Fruit fly (Drosophila melanogaster) whole organism, embryonic: Measurements from ENCODE around the gene RhoGEF4.

Experiments used
- Aef1 ChIP-seq: fragments of 200-800 bp; sonication (Bioruptor generic); IDR thresholded peaks from 3 replicates; pipeline ENCODE4 v1.3.6; 2022; ENCODE audit warnings: missing biosample characterization, missing genetic modification characterization
- CG10366 ChIP-seq: fragments of 200-800 bp; sonication (Bioruptor generic); IDR thresholded peaks from 2 replicates; pipeline ENCODE4 v1.3.6; 2022; ENCODE audit warnings: missing biosample characterization, missing genetic modification characterization
- CG10431 ChIP-seq: fragments of 200-800 bp; sonication (Bioruptor generic); optimal IDR thresholded peaks from 3 replicates; lab custom pipeline; 2018; ENCODE audit warnings: missing biosample characterization, mild to moderate bottlenecking, missing genetic modification characterization
- CG11560 ChIP-seq: fragments of 200-800 bp; sonication (Bioruptor generic); IDR thresholded peaks from 3 replicates; pipeline ENCODE4 v1.3.6; 2022; ENCODE audit warnings: missing biosample characterization, missing genetic modification characterization
- CG1647 ChIP-seq: fragments of 200-800 bp; sonication (Bioruptor generic); optimal IDR thresholded peaks from 3 replicates; lab custom pipeline; 2016; ENCODE audit warnings: missing biosample characterization, missing genetic modification characterization
- CG16815 ChIP-seq: fragments of 200-800 bp; sonication (Bioruptor generic); optimal IDR thresholded peaks from 3 replicates; lab custom pipeline; 2017; ENCODE audit warnings: missing biosample characterization, mild to moderate bottlenecking, missing genetic modification characterization
- CG17328 ChIP-seq: fragments of 200-800 bp; sonication (Bioruptor generic); IDR thresholded peaks from 2 replicates; pipeline ENCODE4 v1.3.6; 2022; ENCODE audit warnings: missing biosample characterization, missing genetic modification characterization
- CG17359 ChIP-seq: fragments of 200-800 bp; sonication (Bioruptor generic); optimal IDR thresholded peaks from 3 replicates; lab custom pipeline; 2018; ENCODE audit warnings: missing biosample characterization, mild to moderate bottlenecking, missing genetic modification characterization, moderate library complexity
- CG17612 ChIP-seq: fragments of 200-800 bp; sonication (Bioruptor generic); IDR thresholded peaks from 2 replicates; pipeline ENCODE4 v1.3.6; 2022; ENCODE audit warnings: missing biosample characterization, missing genetic modification characterization
- CG17802 ChIP-seq: fragments of 200-800 bp; sonication (Bioruptor generic); optimal IDR thresholded peaks from 2 replicates; lab custom pipeline; 2018; ENCODE audit warnings: missing biosample characterization, mild to moderate bottlenecking, missing genetic modification characterization, moderate library complexity
- CG2202 ChIP-seq: fragments of 200-800 bp; sonication (Bioruptor generic); optimal IDR thresholded peaks from 2 replicates; lab custom pipeline; 2018; ENCODE audit warnings: missing biosample characterization, mild to moderate bottlenecking, missing genetic modification characterization
- CG2678 ChIP-seq: fragments of 200-800 bp; sonication (Bioruptor generic); optimal IDR thresholded peaks from 3 replicates; lab custom pipeline; 2019; ENCODE audit warnings: missing biosample characterization, mild to moderate bottlenecking, missing genetic modification characterization, moderate library complexity
- CG2889 ChIP-seq: fragments of 200-800 bp; sonication (Bioruptor generic); IDR thresholded peaks from 3 replicates; pipeline ENCODE4 v1.3.6; 2022; ENCODE audit warnings: missing biosample characterization, missing genetic modification characterization
- CG3163 ChIP-seq: fragments of 200-800 bp; sonication (Bioruptor generic); optimal IDR thresholded peaks from 3 replicates; lab custom pipeline; 2016; ENCODE audit warnings: missing biosample characterization, missing genetic modification characterization
- CG33213 ChIP-seq: fragments of 200-800 bp; sonication (Bioruptor generic); optimal IDR thresholded peaks from 3 replicates; lab custom pipeline; 2016; ENCODE audit warnings: missing biosample characterization, missing genetic modification characterization
- CG3995 ChIP-seq: fragments of 200-800 bp; sonication (Bioruptor generic); optimal IDR thresholded peaks from 3 replicates; lab custom pipeline; 2016; ENCODE audit warnings: missing biosample characterization, missing genetic modification characterization
- CG6683 ChIP-seq: fragments of 200-800 bp; sonication (Bioruptor generic); optimal IDR thresholded peaks from 2 replicates; lab custom pipeline; 2017; ENCODE audit warnings: missing biosample characterization, mild to moderate bottlenecking, missing genetic modification characterization, missing genetic modification reagents
- CG7271 ChIP-seq: fragments of 200-800 bp; sonication (Bioruptor generic); optimal IDR thresholded peaks from 2 replicates; lab custom pipeline; 2018; ENCODE audit warnings: missing biosample characterization, mild to moderate bottlenecking, missing genetic modification characterization, moderate library complexity
- CG7987 ChIP-seq: fragments of 200-800 bp; sonication (Bioruptor generic); optimal IDR thresholded peaks from 2 replicates; lab custom pipeline; 2018; ENCODE audit warnings: missing biosample characterization, mild to moderate bottlenecking, missing genetic modification characterization, moderate library complexity
- CG8924 ChIP-seq: fragments of 200-800 bp; optimal IDR thresholded peaks from 3 replicates; lab custom pipeline; 2019; ENCODE audit warnings: missing biosample characterization, mild to moderate bottlenecking, missing genetic modification characterization, moderate library complexity
- D ChIP-seq, 2 experiments: fragments of 200-800 bp in 1 of 2; fragments of >200 bp in 1 of 2; sonication (Bioruptor generic) in 1 of 2; optimal IDR thresholded peaks; 2 replicates in 1 of 2; 3 replicates in 1 of 2; lab custom pipeline; 2017; ENCODE audit warnings: mild to moderate bottlenecking in 1 of 2, missing biosample characterization in 1 of 2, missing genetic modification characterization in 1 of 2, missing genetic modification reagents in 1 of 2
- Dip3 ChIP-seq: fragments of 200-800 bp; sonication (Bioruptor generic); optimal IDR thresholded peaks from 3 replicates; lab custom pipeline; 2016; ENCODE audit warnings: missing biosample characterization, missing genetic modification characterization
- Dll ChIP-seq: fragments of 200-800 bp; sonication (Bioruptor generic); IDR thresholded peaks from 4 replicates; pipeline ENCODE4 v1.3.6; 2022; ENCODE audit warnings: missing biosample characterization, missing genetic modification characterization; ENCODE audit not compliant: partially characterized antibody
- Dref ChIP-seq: fragments of 200-800 bp; sonication (Bioruptor generic); IDR thresholded peaks from 2 replicates; pipeline ENCODE4 v1.3.6; 2022; ENCODE audit warnings: missing biosample characterization, missing genetic modification characterization
- Ets65A ChIP-seq: fragments of 200-800 bp; sonication (Bioruptor generic); peaks from one replicate; lab custom pipeline; 2016; ENCODE audit warnings: missing biosample characterization, missing genetic modification characterization
- MESR4 ChIP-seq: fragments of 200-800 bp; sonication (Bioruptor generic); optimal IDR thresholded peaks from 2 replicates; lab custom pipeline; 2018; ENCODE audit warnings: missing biosample characterization, mild to moderate bottlenecking, missing genetic modification characterization, moderate library complexity
- Mes4 ChIP-seq: fragments of 200-800 bp; sonication (Bioruptor generic); optimal IDR thresholded peaks from 2 replicates; lab custom pipeline; 2016; ENCODE audit warnings: missing biosample characterization, missing genetic modification characterization
- NC2β ChIP-seq: fragments of 200-800 bp; sonication (Bioruptor generic); optimal IDR thresholded peaks from 2 replicates; lab custom pipeline; 2016; ENCODE audit warnings: missing biosample characterization, missing genetic modification characterization
- Rfx ChIP-seq: fragments of 200-800 bp; sonication (Bioruptor generic); IDR thresholded peaks from 2 replicates; pipeline ENCODE4 v1.3.6; 2022; ENCODE audit warnings: missing biosample characterization, missing genetic modification characterization
- Sry-β ChIP-seq: fragments of 200-800 bp; sonication (Bioruptor generic); optimal IDR thresholded peaks from 2 replicates; lab custom pipeline; 2018; ENCODE audit warnings: missing biosample characterization, mild to moderate bottlenecking, missing genetic modification characterization, moderate library complexity
- TFAM ChIP-seq: fragments of 200-800 bp; sonication (Bioruptor generic); optimal IDR thresholded peaks from 2 replicates; lab custom pipeline; 2017; ENCODE audit warnings: missing biosample characterization, missing genetic modification characterization, inconsistent platforms
- Usf ChIP-seq: fragments of 200-800 bp; sonication (Bioruptor generic); optimal IDR thresholded peaks from 2 replicates; lab custom pipeline; 2017; ENCODE audit warnings: missing genotype, missing biosample characterization, missing genetic modification characterization
- YL-1 ChIP-seq: fragments of 200-800 bp; sonication (Bioruptor generic); optimal IDR thresholded peaks from 3 replicates; lab custom pipeline; 2017; ENCODE audit warnings: missing biosample characterization, mild to moderate bottlenecking, missing genetic modification characterization
- amos ChIP-seq: fragments of 200-800 bp; sonication (Bioruptor generic); IDR thresholded peaks from 2 replicates; pipeline ENCODE4 v1.3.6; 2022; ENCODE audit warnings: missing biosample characterization, missing genetic modification characterization; ENCODE audit not compliant: partially characterized antibody
- aop ChIP-seq: fragments of 200-800 bp; sonication (Bioruptor generic); IDR thresholded peaks from 2 replicates; pipeline ENCODE4 v1.3.6; 2022; ENCODE audit warnings: missing biosample characterization, missing genetic modification characterization
- ap ChIP-seq: fragments of 200-800 bp; sonication (Bioruptor generic); IDR thresholded peaks from 2 replicates; pipeline ENCODE4 v1.3.6; 2022; ENCODE audit warnings: missing biosample characterization, missing genetic modification characterization
- bcd ChIP-seq: fragments of 200-800 bp; sonication (Bioruptor generic); optimal IDR thresholded peaks from 2 replicates; lab custom pipeline; 2017; ENCODE audit warnings: missing biosample characterization, mild to moderate bottlenecking, missing genetic modification characterization
- cas ChIP-seq: fragments of 200-800 bp; sonication (Bioruptor generic); IDR thresholded peaks from 2 replicates; pipeline ENCODE4 v1.3.6; 2022; ENCODE audit warnings: missing biosample characterization, missing genetic modification characterization
- ems ChIP-seq: fragments of 200-800 bp; sonication (Bioruptor generic); optimal IDR thresholded peaks from 3 replicates; lab custom pipeline; 2016; ENCODE audit warnings: missing biosample characterization, missing genetic modification characterization
- fd3F ChIP-seq: fragments of 200-800 bp; sonication (Bioruptor generic); optimal IDR thresholded peaks from 2 replicates; lab custom pipeline; 2018; ENCODE audit warnings: missing biosample characterization, mild to moderate bottlenecking, missing genetic modification characterization, moderate library complexity
- fd96Cb ChIP-seq: fragments of 200-800 bp; sonication (Bioruptor generic); optimal IDR thresholded peaks from 2 replicates; lab custom pipeline; 2018; ENCODE audit warnings: missing biosample characterization, mild to moderate bottlenecking, missing genetic modification characterization, moderate library complexity
- hb ChIP-seq: fragments of 200-800 bp; sonication (Bioruptor generic); IDR thresholded peaks from 3 replicates; pipeline ENCODE4 v1.3.6; 2022; ENCODE audit warnings: missing biosample characterization, missing genetic modification characterization; ENCODE audit not compliant: partially characterized antibody
- mam ChIP-seq: fragments of 200-800 bp; sonication (Bioruptor generic); optimal IDR thresholded peaks from 3 replicates; lab custom pipeline; 2016; ENCODE audit warnings: missing biosample characterization, missing genetic modification characterization
- nmo ChIP-seq: fragments of 200-800 bp; sonication (Bioruptor generic); optimal IDR thresholded peaks from 2 replicates; lab custom pipeline; 2018; ENCODE audit warnings: missing biosample characterization, mild to moderate bottlenecking, missing genetic modification characterization, moderate library complexity
- peb ChIP-seq: fragments of 200-800 bp; sonication (Bioruptor generic); IDR thresholded peaks from 2 replicates; pipeline ENCODE4 v1.3.6; 2022; ENCODE audit warnings: missing biosample characterization, missing genetic modification characterization
- sens-2 ChIP-seq: fragments of 200-800 bp; sonication (Bioruptor generic); IDR thresholded peaks from 2 replicates; pipeline ENCODE4 v1.3.6; 2022; ENCODE audit warnings: missing biosample characterization, missing genetic modification characterization
- seq ChIP-seq: fragments of 200-800 bp; sonication (Bioruptor generic); IDR thresholded peaks from 2 replicates; pipeline ENCODE4 v1.3.6; 2022; ENCODE audit warnings: missing biosample characterization, missing genetic modification characterization
- twi ChIP-seq: fragments of 200-800 bp; optimal IDR thresholded peaks from 2 replicates; lab custom pipeline; 2019; ENCODE audit warnings: missing biosample characterization, mild to moderate bottlenecking, missing genetic modification characterization, moderate library complexity
- wdn ChIP-seq: fragments of 200-800 bp; sonication (Bioruptor generic); IDR thresholded peaks from 2 replicates; pipeline ENCODE4 v1.3.6; 2022; ENCODE audit warnings: missing biosample characterization, missing genetic modification characterization

RhoGEF4 gene

DNA sequence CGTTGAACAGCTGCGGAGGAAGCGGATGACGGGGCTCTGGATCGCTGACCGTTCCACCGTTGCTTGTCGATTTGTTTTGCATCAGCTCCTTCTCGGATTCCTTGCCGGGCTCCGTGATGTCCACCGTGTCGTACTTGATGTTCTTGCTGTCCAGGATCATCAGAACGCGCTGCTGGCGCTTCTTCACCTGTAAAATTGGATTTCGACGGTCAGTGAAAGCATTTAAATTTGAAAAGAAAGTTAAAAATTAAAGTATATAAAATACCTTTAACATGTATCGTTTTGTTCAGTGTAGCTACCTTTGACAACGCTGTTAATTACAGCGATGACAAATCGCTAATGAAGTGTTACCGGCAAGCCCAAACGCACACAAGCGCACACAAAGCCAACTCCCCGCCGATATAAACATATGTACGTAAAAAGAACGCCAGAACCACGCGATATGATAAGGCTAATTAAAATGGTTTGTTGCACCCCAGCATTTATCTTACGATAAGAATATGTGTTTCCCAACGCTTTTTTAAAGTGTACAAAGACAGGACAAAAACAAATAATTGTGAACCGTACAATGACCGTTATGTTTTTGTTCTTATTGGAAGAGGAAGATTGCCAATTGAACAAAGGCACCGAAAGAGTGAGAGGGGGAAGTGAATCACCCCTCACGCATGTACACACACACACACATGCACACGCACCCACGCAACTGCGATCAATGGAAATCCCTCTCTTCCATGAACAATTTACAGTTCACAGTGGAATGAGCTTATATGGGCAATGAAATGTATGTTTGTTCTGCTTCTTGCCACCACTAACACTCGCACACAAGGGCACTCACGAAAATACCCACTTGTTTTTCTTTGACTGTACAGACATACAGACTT, 44.8 kb upstream of the RhoGEF4 start (continued):
- peak; percentile 31 for TF ChIP-seq ems
- TF ChIP-seq mam (GFP tag; lab: Kevin White, UChicago) = no peak
- peak; percentile 71 for TF ChIP-seq Ets65A (GFP tag; lab: Kevin White, UChicago)
- TF ChIP-seq Usf (GFP tag; lab: Kevin White, UChicago) = no peak
- no peak for TF ChIP-seq wdn (GFP tag; lab: Robert Waterston, UW)
- TF ChIP-seq twi (tag; lab: Kevin White, UChicago) = no peak
- no peak for TF ChIP-seq Aef1 (GFP tag; lab: Robert Waterston, UW)
- TF ChIP-seq seq (GFP tag; lab: Robert Waterston, UW) = no peak
- TF ChIP-seq CG2678 = peak; percentile 45
- TF ChIP-seq CG33213 (GFP tag; lab: Kevin White, UChicago) = no peak
- TF ChIP-seq peb = no peak
- TF ChIP-seq Dref (GFP tag; lab: Robert Waterston, UW) = no peak
- peak; percentile 27 for TF ChIP-seq bcd
- no peak for TF ChIP-seq Sry-β
- peak; percentile 33; the same call in 1 of the 2 replicates for TF ChIP-seq CG17328 (GFP tag; lab: Robert Waterston, UW)
- peak; percentile 42 for TF ChIP-seq CG8924 (tag; lab: Kevin White, UChicago)
- TF ChIP-seq CG10366 (GFP tag; lab: Robert Waterston, UW) = peak; percentile 40; the same call in 1 of the 2 replicates
- no peak for TF ChIP-seq fd3F (GFP tag; lab: Kevin White, UChicago)
- no peak for TF ChIP-seq Dll (GFP tag; lab: Robert Waterston, UW)
- 0 out of 2 replicates have a peak, but pooled peaks have one; percentile 17 for TF ChIP-seq sens-2 (GFP tag; lab: Robert Waterston, UW)
- TF ChIP-seq CG7987 = no peak
- no peak for TF ChIP-seq amos
- TF ChIP-seq D (optimal IDR thresholded peaks at IDR 0.05; lab: Kevin White, UChicago) = peak; percentile 84
- TF ChIP-seq D (GFP tag; optimal IDR thresholded peaks at IDR 0.05; lab: Kevin White, UChicago) = no peak
- no peak for TF ChIP-seq CG3995 (GFP tag; lab: Kevin White, UChicago)
- TF ChIP-seq TFAM (GFP tag; lab: Kevin White, UChicago) = no peak
- peak; percentile 65 for TF ChIP-seq Rfx (GFP tag; lab: Robert Waterston, UW)
- TF ChIP-seq aop (GFP tag; lab: Robert Waterston, UW) = no peak
- TF ChIP-seq Dip3 (GFP tag; lab: Kevin White, UChicago) = no peak
- no peak for TF ChIP-seq NC2β (GFP tag; lab: Kevin White, UChicago)
- TF ChIP-seq CG11560 = no peak
- no peak for TF ChIP-seq CG2202 (tag; lab: Kevin White, UChicago)
- peak; percentile 24 for TF ChIP-seq nmo (GFP tag; lab: Kevin White, UChicago)
- no peak for TF ChIP-seq CG6683 (GFP tag; lab: Kevin White, UChicago)
- TF ChIP-seq CG16815 = no peak
- no peak for TF ChIP-seq CG3163 (GFP tag; lab: Kevin White, UChicago)
- TF ChIP-seq ap = no peak
- TF ChIP-seq CG2889 (GFP tag; lab: Robert Waterston, UW) = peak; percentile 36; the same call in 1 of the 3 replicates
- TF ChIP-seq CG17802 (tag; lab: Kevin White, UChicago) = no peak
- no peak for TF ChIP-seq cas (GFP tag; lab: Robert Waterston, UW)
- TF ChIP-seq CG17612 (GFP tag; lab: Robert Waterston, UW) = no peak
- TF ChIP-seq CG10431 = peak; percentile 1
- no peak for TF ChIP-seq hb (GFP tag; lab: Robert Waterston, UW)
- TF ChIP-seq Mes4 (GFP tag; lab: Kevin White, UChicago) = no peak
- TF ChIP-seq fd96Cb = peak; percentile 29
- TF ChIP-seq CG17359 = peak; percentile 33
- peak; percentile 21 for TF ChIP-seq CG1647 (GFP tag; lab: Kevin White, UChicago)
- TF ChIP-seq MESR4 (GFP tag; lab: Kevin White, UChicago) = peak; percentile 1
- no peak for TF ChIP-seq CG7271 (tag; lab: Kevin White, UChicago)
- TF ChIP-seq YL-1 (GFP tag; lab: Kevin White, UChicago) = no peak
